Worm (Caenorhabditis elegans) whole organism, L4 larva: ENCODE results near the gene ppat-1.
A peak's percentile ranks its signal among the peaks of the same experiment; 100 is the strongest.

Experiments used
- T26A8.4 ChIP-seq: fragments of 200-800 bp; sonication (Bioruptor generic); IDR thresholded peaks from 2 replicates; pipeline ENCODE4 v1.3.6; 2022; ENCODE audit warnings: missing genetic modification characterization, missing compliant biosample characterization
- aly-2 ChIP-seq: sonication (generic microtip); optimal IDR thresholded peaks from 2 replicates; lab custom pipeline; 2018; ENCODE audit warnings: missing biosample characterization, missing genetic modification characterization
- nhr-11 ChIP-seq: fragments of 150-350 bp; optimal IDR thresholded peaks from 2 replicates; lab custom pipeline; 2014; ENCODE audit warnings: missing biosample characterization, missing genetic modification characterization
- nhr-25 ChIP-seq: sonication (generic microtip); optimal IDR thresholded peaks from 2 replicates; lab custom pipeline; 2017; ENCODE audit warnings: missing genetic modification characterization, mild to moderate bottlenecking, missing compliant biosample characterization, antibody characterized with exemption, moderate library complexity, borderline replicate concordance; ENCODE audit not compliant: insufficient read depth
- nhr-28 ChIP-seq: fragments of 150-350 bp; optimal IDR thresholded peaks from 2 replicates; lab custom pipeline; 2014; ENCODE audit warnings: missing biosample characterization, missing genetic modification characterization
- nhr-42 ChIP-seq: fragments of 200-800 bp; sonication (Bioruptor generic); IDR thresholded peaks from 2 replicates; pipeline ENCODE4 v1.3.6; 2022; ENCODE audit warnings: missing genetic modification characterization, missing compliant biosample characterization
- pha-4 ChIP-seq, 2 experiments: fragments of 150-350 bp in 1 of 2; fragments of 200-800 bp in 1 of 2; sonication (Bioruptor generic) in 1 of 2; IDR thresholded peaks in 1 of 2; optimal IDR thresholded peaks in 1 of 2; 2 replicates each; pipeline versions ENCODE4 v1.3.6 to Lab custom; 2014 to 2022; ENCODE audit warnings: missing genetic modification characterization in 2 of 2, missing genetic modification reagents in 2 of 2, missing biosample characterization in 1 of 2, missing compliant biosample characterization in 1 of 2
- pqm-1 ChIP-seq: sonication (generic microtip); optimal IDR thresholded peaks from 2 replicates; lab custom pipeline; 2017; ENCODE audit warnings: missing biosample characterization, missing genetic modification characterization
- sdz-12 ChIP-seq: fragments of 200-800 bp; sonication (Bioruptor generic); optimal IDR thresholded peaks from 2 replicates; lab custom pipeline; 2018; ENCODE audit warnings: mild to moderate bottlenecking, missing genetic modification characterization, missing compliant biosample characterization

ce11 chrIII:4656415-4656814 lies 32.7 kb upstream of the ppat-1 start:
- TF ChIP-seq sdz-12, result no peak
- no peak for TF ChIP-seq T26A8.4
- TF ChIP-seq nhr-42 (GFP tag; lab: Robert Waterston, UW), result no peak
- no peak for TF ChIP-seq pqm-1 (tag; lab: Kevin White, UChicago)
- peak; percentile 9 for TF ChIP-seq nhr-11 (tag; lab: Kevin White, UChicago)
- no peak; the same call in 1 of the 2 replicates for TF ChIP-seq pha-4 (GFP tag; IDR thresholded peaks at IDR 0.05; lab: Robert Waterston, UW)
- TF ChIP-seq pha-4 (tag; optimal IDR thresholded peaks at IDR 0.05; lab: Kevin White, UChicago), result no peak
- no peak for TF ChIP-seq nhr-28
- no peak for TF ChIP-seq nhr-25
- TF ChIP-seq aly-2, result no peak
